Worm (Caenorhabditis elegans): ENCODE results near the gene txt-12.

- TF ChIP-seq T22C8.4 (GFP tag; IDR thresholded peaks at IDR 0.05) (no peak), med-1 (GFP tag; optimal IDR thresholded peaks at IDR 0.05; ENCODE audit: insufficient read depth) (no peak)
Observed at ce11 chrV:15111660-15112059, 18.9 kb downstream of the txt-12 start, which contains the start of gene T01G5.7.

Data from whole organism, midembryonic.